Fruit fly (Drosophila melanogaster): ENCODE results near the gene MFS3.

Gene MFS3

DNA sequence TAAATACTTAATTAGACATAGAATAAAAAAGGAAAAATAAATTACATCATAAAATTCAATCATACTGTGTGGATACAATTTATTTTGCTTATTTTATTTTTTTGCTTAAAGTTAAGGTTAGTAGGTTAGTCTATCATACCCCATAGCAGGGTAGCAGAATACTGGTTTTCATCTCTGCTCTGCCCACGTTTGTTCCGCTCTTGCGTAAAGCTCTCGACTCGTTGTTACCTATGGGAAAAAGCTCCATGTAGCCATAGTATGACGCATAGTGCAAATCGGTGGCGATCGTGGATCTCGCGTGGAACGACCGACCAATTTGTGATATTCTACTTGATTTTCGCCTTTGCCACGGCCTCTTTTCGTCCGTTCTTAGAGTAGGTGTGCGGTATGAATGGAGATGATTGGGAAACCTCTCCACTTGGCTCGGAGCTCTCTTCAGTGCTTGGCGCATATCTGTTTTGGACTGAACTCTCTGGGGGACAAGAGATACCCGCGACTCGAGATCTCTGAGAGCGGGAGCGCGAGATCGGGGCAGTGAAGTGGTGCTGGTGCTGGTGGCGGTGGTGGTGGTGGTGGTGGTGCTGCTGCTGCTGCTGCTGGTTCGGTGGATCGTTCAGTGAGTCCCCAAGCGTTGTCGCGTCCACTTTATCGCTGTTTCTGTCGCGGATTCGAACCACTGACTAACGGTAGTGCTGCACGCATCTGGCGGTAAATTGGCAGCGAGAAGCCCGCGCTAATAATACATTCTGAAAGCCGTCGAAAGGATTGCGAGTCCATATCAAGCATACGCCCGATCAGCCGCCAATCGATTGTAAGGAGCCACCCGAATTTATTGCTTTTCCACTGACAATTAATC, 42.9 kb downstream of the MFS3 start, which contains the start of gene CG5001:
Gene CG5001 (plus strand): TSS at position 116 of the 856 bp plus-strand sequence.
- TF ChIP-seq CTCF (optimal IDR thresholded peaks at IDR 0.05) (no peak), CG8478 (optimal IDR thresholded peaks at IDR 0.05) (no peak)
